Fruit fly (Drosophila melanogaster): Measurements from ENCODE around the gene brk.
A peak's percentile ranks its signal among the peaks of the same experiment; 100 is the strongest.

Gene brk

dm6 chrX:7319053-7319702 is 11.4 kb downstream of the brk start (continued):
- TF ChIP-seq CG6254 (GFP tag; optimal IDR thresholded peaks at IDR 0.05) (peak; percentile 89), gcm (GFP tag; optimal IDR thresholded peaks at IDR 0.05) (peak; percentile 75), CG8290 (GFP tag; optimal IDR thresholded peaks at IDR 0.05) (peak; percentile 71), CG8290 (tag; optimal IDR thresholded peaks at IDR 0.05) (peak in 1 of 2 experiments; percentile 9), ERR (GFP tag; optimal IDR thresholded peaks at IDR 0.05) (no peak), row (GFP tag; IDR thresholded peaks at IDR 0.05) (peak; percentile 71), Dad (GFP tag; optimal IDR thresholded peaks at IDR 0.05) (peak; percentile 44), pum (GFP tag; optimal IDR thresholded peaks at IDR 0.05) (peak; percentile 71), Ada2b (GFP tag; IDR thresholded peaks at IDR 0.05) (no peak), CG6175 (GFP tag; IDR thresholded peaks at IDR 0.05) (no peak), ap (GFP tag; IDR thresholded peaks at IDR 0.05) (0 out of 2 replicates have a peak, but pooled peaks have one; percentile 47), B-H1 (GFP tag; IDR thresholded peaks at IDR 0.05) (peak; percentile 32; the same call in 1 of the 3 replicates), CG12942 (GFP tag; optimal IDR thresholded peaks at IDR 0.05) (peak; percentile 57), seq (GFP tag; IDR thresholded peaks at IDR 0.05) (no peak), CG11247 (GFP tag; IDR thresholded peaks at IDR 0.05) (0 out of 2 replicates have a peak, but pooled peaks have one; percentile 35), CG13123 (GFP tag; optimal IDR thresholded peaks at IDR 0.05) (peak; percentile 41), hth (optimal IDR thresholded peaks at IDR 0.05) (no peak), Trl (optimal IDR thresholded peaks at IDR 0.05) (no peak), Trl (GFP tag; optimal IDR thresholded peaks at IDR 0.05) (peak; percentile 79), lola (GFP tag; optimal IDR thresholded peaks at IDR 0.05) (peak in 1 of 3 experiments; percentile 96), B-H2 (GFP tag; optimal IDR thresholded peaks at IDR 0.05) (no peak), toy (GFP tag; IDR thresholded peaks at IDR 0.05) (no peak), tio (GFP tag; optimal IDR thresholded peaks at IDR 0.05) (peak; percentile 85), Sry-δ (GFP tag; optimal IDR thresholded peaks at IDR 0.05) (peak; percentile 23), CG18011 (GFP tag; optimal IDR thresholded peaks at IDR 0.05) (peak; percentile 6), Sry-β (GFP tag; optimal IDR thresholded peaks at IDR 0.05) (peak; percentile 92), org-1 (GFP tag; optimal IDR thresholded peaks at IDR 0.05) (peak; percentile 64), CG43689 (GFP tag; IDR thresholded peaks at IDR 0.05) (no peak), Elba2 (GFP tag; optimal IDR thresholded peaks at IDR 0.05) (peak; percentile 41), CG7372 (GFP tag; IDR thresholded peaks at IDR 0.05) (0 out of 2 replicates have a peak, but pooled peaks have one; percentile 26), CG9932 (GFP tag; IDR thresholded peaks at IDR 0.05) (no peak), CG17802 (tag; optimal IDR thresholded peaks at IDR 0.05) (peak; percentile 69), CG4707 (GFP tag; optimal IDR thresholded peaks at IDR 0.05) (peak; percentile 24), da (GFP tag; optimal IDR thresholded peaks at IDR 0.05) (peak; percentile 47), CG9817 (tag; optimal IDR thresholded peaks at IDR 0.05) (peak; percentile 10), CG8944 (GFP tag; optimal IDR thresholded peaks at IDR 0.05) (peak; percentile 48), zen2 (GFP tag; IDR thresholded peaks at IDR 0.05; ENCODE audit: partially characterized antibody) (no peak), wor (GFP tag; IDR thresholded peaks at IDR 0.05) (peak; percentile 70), NK7.1 (GFP tag; optimal IDR thresholded peaks at IDR 0.05) (peak; percentile 11), fd102C (GFP tag; optimal IDR thresholded peaks at IDR 0.05) (peak; percentile 73), CG12219 (GFP tag; optimal IDR thresholded peaks at IDR 0.05) (peak; percentile 48), H2.0 (GFP tag; IDR thresholded peaks at IDR 0.05) (peak; percentile 42), CG12391 (tag; optimal IDR thresholded peaks at IDR 0.05) (peak; percentile 91), BtbVII (GFP tag; optimal IDR thresholded peaks at IDR 0.05) (no peak), chn (GFP tag; optimal IDR thresholded peaks at IDR 0.05) (peak; percentile 71), CG4820 (GFP tag; optimal IDR thresholded peaks at IDR 0.05) (peak; percentile 84), nerfin-1 (tag; optimal IDR thresholded peaks at IDR 0.05) (peak; percentile 79), CG6654 (GFP tag; optimal IDR thresholded peaks at IDR 0.05) (peak; percentile 29), Dbx (GFP tag; IDR thresholded peaks at IDR 0.05) (no peak), CG8388 (GFP tag; optimal IDR thresholded peaks at IDR 0.05) (peak; percentile 90), Nf-YB (GFP tag; optimal IDR thresholded peaks at IDR 0.05) (peak; percentile 67)
